Worm (Caenorhabditis elegans): ENCODE results near the gene C18B2.3.

ce11 chrX:3553687-3554086 is 47.9 kb upstream of the C18B2.3 start:
- TF ChIP-seq ama-1 (optimal IDR thresholded peaks at IDR 0.05) (no peak), aly-1 (tag; optimal IDR thresholded peaks at IDR 0.05) (no peak), ceh-36 (tag; optimal IDR thresholded peaks at IDR 0.05) (no peak), tbx-11 (GFP tag; IDR thresholded peaks at IDR 0.05) (no peak), hmbx-1 (tag; optimal IDR thresholded peaks at IDR 0.05) (no peak), ceh-13 (GFP tag; optimal IDR thresholded peaks at IDR 0.05) (no peak)
